Worm (Caenorhabditis elegans): ENCODE results near the gene flh-2.

The flh-2 gene

DNA sequence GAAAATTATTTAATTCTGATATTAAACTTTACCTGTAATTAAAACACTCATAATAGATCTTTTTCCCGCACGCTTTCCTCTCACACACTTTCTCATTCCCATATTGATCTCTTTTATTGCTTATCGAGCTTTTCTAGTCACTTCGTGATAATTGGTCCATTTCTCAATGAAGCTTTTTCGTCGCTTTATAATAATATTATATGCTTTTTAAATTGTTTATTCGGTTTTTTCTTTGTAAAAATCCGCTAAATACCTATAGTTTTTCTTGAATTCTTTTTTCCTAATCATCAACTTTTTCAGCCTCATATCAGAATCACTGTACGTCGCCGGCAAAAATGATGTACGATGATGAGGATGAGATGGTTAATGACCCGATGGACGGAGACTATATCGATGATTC lies 12.7 kb upstream of the flh-2 start, which contains the start of gene rpb-2:
TSS of gene rpb-2 (plus strand) at position 301 of the 400 bp plus-strand sequence.
- TF ChIP-seq ref-1 (GFP tag; conservative IDR thresholded peaks at IDR 0.05) (no peak), klf-2 (GFP tag; conservative IDR thresholded peaks at IDR 0.05) (no peak), cog-1 (tag; optimal IDR thresholded peaks at IDR 0.05) (no peak), tab-1 (GFP tag; IDR thresholded peaks at IDR 0.05) (no peak), ztf-29 (GFP tag; IDR thresholded peaks at IDR 0.05) (no peak), med-1 (GFP tag; optimal IDR thresholded peaks at IDR 0.05; ENCODE audit: insufficient read depth) (no peak), ztf-23 (GFP tag; IDR thresholded peaks at IDR 0.05) (no peak), flt-1 (GFP tag; IDR thresholded peaks at IDR 0.05) (no peak), T22C8.4 (GFP tag; IDR thresholded peaks at IDR 0.05) (no peak)

DNA sequence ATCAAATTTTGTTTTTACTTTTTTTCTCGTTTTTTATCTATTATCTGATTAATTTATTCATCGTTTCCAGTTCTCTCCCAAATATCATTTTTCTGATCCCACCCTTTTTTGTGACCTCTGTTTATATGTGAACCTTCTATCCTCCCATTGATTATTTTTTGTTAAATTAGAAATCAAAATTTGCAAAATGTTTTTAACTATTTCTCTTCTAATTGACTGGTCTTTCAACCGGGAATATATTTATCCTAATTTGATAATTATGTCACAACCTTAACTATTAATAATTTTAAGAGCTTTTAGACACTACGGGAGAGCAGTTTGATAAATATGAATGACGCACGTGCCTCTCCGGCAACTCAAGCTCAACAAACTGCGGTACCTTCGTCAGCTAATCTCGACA lies 7.7 kb upstream of the flh-2 start, which contains the start of gene ntl-9:
TSS of gene ntl-9 (plus strand) at position 301 of the 400 bp plus-strand sequence.
- TF ChIP-seq T22C8.4 (GFP tag; IDR thresholded peaks at IDR 0.05) = no peak
- TF ChIP-seq cog-1 (tag; optimal IDR thresholded peaks at IDR 0.05) = no peak
- TF ChIP-seq med-1 (GFP tag; optimal IDR thresholded peaks at IDR 0.05; ENCODE audit: insufficient read depth) = no peak
- TF ChIP-seq tab-1 (GFP tag; IDR thresholded peaks at IDR 0.05) = no peak
- TF ChIP-seq ztf-23 (GFP tag; IDR thresholded peaks at IDR 0.05) = no peak
- TF ChIP-seq ref-1 (GFP tag; conservative IDR thresholded peaks at IDR 0.05) = no peak
- TF ChIP-seq flt-1 (GFP tag; IDR thresholded peaks at IDR 0.05) = no peak
- no peak for TF ChIP-seq ztf-29 (GFP tag; IDR thresholded peaks at IDR 0.05)
- no peak for TF ChIP-seq klf-2 (GFP tag; conservative IDR thresholded peaks at IDR 0.05)

DNA sequence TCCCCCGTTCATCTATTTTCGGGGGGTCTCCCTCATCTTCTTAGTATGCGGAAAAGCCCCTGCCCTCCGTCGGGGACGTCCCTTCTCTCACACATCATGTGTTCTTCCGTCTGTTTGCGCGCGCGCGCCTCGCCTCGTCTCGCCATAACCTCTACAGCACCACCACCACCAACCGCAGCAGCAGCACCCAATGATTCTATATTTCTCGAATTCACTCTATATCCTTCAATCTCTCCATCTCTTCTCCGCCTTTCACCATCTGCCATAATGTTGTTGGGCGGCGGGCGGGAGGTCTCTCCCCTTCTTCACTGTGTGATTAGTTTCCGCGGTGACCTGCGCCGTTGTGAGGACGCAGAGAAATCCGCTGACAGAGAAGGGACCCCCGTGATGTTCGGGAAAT lies 4.6 kb upstream of the flh-2 start:
- TF ChIP-seq flt-1 (GFP tag; IDR thresholded peaks at IDR 0.05) (peak; percentile 73), T22C8.4 (GFP tag; IDR thresholded peaks at IDR 0.05) (peak; percentile 12; the same call in 1 of the 2 replicates), ztf-23 (GFP tag; IDR thresholded peaks at IDR 0.05) (peak; percentile 69; the same call in 1 of the 2 replicates), cog-1 (tag; optimal IDR thresholded peaks at IDR 0.05) (peak; percentile 56), klf-2 (GFP tag; conservative IDR thresholded peaks at IDR 0.05) (no peak), tab-1 (GFP tag; IDR thresholded peaks at IDR 0.05) (0 out of 2 replicates have a peak, but pooled peaks have one; percentile 51), med-1 (GFP tag; optimal IDR thresholded peaks at IDR 0.05; ENCODE audit: insufficient read depth) (no peak), ztf-29 (GFP tag; IDR thresholded peaks at IDR 0.05) (peak; percentile 38; the same call in 1 of the 2 replicates), ref-1 (GFP tag; conservative IDR thresholded peaks at IDR 0.05) (0 out of 2 replicates have a peak, but pooled peaks have one; percentile 13)

DNA sequence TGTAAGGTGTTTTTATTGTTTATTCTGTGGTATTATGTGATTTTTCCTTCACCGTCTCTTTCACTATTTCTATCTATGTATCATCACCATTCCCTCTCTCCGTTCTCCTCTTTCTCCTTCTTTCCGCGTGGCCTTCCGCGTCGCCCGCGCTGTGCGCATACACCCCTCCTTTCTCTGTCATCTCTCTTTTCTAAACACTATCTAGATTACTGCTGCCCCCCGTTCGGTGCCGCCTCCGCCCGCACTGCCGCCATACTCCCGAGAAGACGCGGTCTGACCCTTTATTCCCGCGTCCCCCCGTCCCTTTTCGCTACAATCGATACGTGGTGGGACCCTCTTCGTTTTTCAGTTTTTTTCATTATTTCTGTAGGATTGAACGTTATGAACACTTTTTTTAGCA lies 3.3 kb upstream of the flh-2 start:
- TF ChIP-seq tab-1 (GFP tag; IDR thresholded peaks at IDR 0.05) (no peak), ztf-23 (GFP tag; IDR thresholded peaks at IDR 0.05) (0 out of 2 replicates have a peak, but pooled peaks have one; percentile 45), med-1 (GFP tag; optimal IDR thresholded peaks at IDR 0.05; ENCODE audit: insufficient read depth) (no peak), klf-2 (GFP tag; conservative IDR thresholded peaks at IDR 0.05) (no peak), ref-1 (GFP tag; conservative IDR thresholded peaks at IDR 0.05) (no peak), flt-1 (GFP tag; IDR thresholded peaks at IDR 0.05) (peak; percentile 66), ztf-29 (GFP tag; IDR thresholded peaks at IDR 0.05) (no peak)

DNA sequence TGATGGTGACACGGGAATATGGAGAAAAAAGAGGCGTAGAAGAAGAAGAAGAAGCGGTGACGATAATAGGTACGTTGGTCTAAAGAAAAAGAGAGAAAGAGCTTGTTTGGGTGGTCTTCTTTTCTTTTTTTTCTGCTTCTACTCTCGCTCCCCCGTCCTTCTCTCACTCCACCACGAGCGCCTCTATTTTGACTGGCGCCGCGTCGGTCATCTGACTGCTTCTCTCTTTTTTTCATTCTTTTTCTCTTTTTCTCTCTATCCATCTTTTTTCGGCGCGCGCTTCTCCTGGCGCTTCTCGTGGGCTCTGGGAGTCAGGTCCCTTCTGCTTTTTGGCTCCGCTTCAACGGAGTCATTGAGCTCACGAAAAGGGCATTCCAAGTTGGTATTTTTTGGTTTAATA lies 1.6 kb upstream of the flh-2 start:
- TF ChIP-seq klf-2 (GFP tag; conservative IDR thresholded peaks at IDR 0.05) (no peak), flt-1 (GFP tag; IDR thresholded peaks at IDR 0.05) (no peak), T22C8.4 (GFP tag; IDR thresholded peaks at IDR 0.05) (no peak), med-1 (GFP tag; optimal IDR thresholded peaks at IDR 0.05; ENCODE audit: insufficient read depth) (no peak), tab-1 (GFP tag; IDR thresholded peaks at IDR 0.05) (no peak), ref-1 (GFP tag; conservative IDR thresholded peaks at IDR 0.05) (no peak), ztf-29 (GFP tag; IDR thresholded peaks at IDR 0.05) (no peak)

DNA sequence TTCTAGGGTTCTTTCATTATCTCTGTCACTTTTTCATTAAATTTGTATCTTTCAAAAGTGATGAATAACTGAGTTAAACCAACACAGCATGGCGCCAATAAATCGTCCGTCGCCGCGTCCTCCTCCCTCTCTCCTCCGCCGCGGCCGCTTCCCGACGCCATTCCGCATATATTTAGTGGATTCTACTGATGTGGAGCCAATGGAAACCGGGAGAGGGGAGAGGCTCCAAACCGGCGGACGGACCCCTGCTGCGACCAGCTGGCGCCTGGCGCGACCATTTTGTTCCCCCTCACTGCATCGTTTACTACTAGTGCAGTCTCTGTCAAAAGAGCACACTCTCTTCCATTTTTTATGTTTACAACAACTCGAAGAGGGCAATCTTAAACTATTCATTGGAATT lies 714 bp upstream of the flh-2 start:
- TF ChIP-seq flt-1 (GFP tag; IDR thresholded peaks at IDR 0.05) = no peak
- no peak for TF ChIP-seq cog-1 (tag; optimal IDR thresholded peaks at IDR 0.05)
- no peak for TF ChIP-seq klf-2 (GFP tag; conservative IDR thresholded peaks at IDR 0.05)
- no peak for TF ChIP-seq T22C8.4 (GFP tag; IDR thresholded peaks at IDR 0.05)
- no peak for TF ChIP-seq tab-1 (GFP tag; IDR thresholded peaks at IDR 0.05)
- no peak for TF ChIP-seq ztf-29 (GFP tag; IDR thresholded peaks at IDR 0.05)
- TF ChIP-seq med-1 (GFP tag; optimal IDR thresholded peaks at IDR 0.05; ENCODE audit: insufficient read depth) = no peak
- TF ChIP-seq ref-1 (GFP tag; conservative IDR thresholded peaks at IDR 0.05) = no peak
- no peak for TF ChIP-seq ztf-23 (GFP tag; IDR thresholded peaks at IDR 0.05)

DNA sequence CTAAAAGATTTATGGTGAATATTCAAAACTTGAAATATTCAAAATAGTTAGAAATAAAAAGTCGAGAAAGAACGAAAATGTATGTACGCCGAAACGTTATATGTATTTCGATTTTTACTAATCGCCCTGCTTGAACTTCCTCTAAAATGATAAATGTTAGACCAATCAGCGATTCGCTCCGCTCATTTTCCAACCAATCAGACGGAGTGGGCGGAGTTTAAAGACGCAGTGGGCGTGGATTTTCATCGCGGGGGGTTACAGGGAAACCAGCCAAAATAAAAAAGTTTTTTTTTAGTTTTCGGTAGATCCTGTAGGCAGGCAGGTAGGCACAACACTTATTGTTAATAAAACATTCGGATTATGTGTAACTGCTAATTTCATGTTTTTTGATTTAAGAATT lies 1.0 kb downstream of the flh-2 start:
- TF ChIP-seq med-1 (GFP tag; optimal IDR thresholded peaks at IDR 0.05; ENCODE audit: insufficient read depth) (no peak), ref-1 (GFP tag; conservative IDR thresholded peaks at IDR 0.05) (no peak), tab-1 (GFP tag; IDR thresholded peaks at IDR 0.05) (no peak), cog-1 (tag; optimal IDR thresholded peaks at IDR 0.05) (no peak), T22C8.4 (GFP tag; IDR thresholded peaks at IDR 0.05) (no peak), ztf-29 (GFP tag; IDR thresholded peaks at IDR 0.05) (no peak)

DNA sequence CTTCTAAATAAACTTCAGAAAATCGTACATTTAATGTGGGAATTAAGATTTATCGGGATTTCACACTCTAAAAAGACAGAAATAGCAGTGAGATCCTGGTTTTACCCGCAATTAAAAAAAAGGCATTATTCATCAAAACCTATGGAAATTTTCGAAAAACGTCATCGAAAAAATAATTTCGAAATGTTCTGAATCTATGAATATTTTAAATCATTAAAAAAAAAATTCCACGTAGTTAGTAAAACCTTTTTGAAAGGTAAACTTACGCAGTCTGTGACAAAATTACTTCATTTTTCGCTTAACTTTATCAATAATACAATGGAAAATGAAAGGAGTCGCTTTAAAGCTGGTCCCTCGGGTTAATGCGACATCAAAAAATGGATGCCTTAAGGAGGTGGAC lies 4.6 kb downstream of the flh-2 start, which contains the start of gene C26E6.1:
TSS of gene C26E6.1 (plus strand) at position 301 of the 400 bp plus-strand sequence.
- no peak for TF ChIP-seq flt-1 (GFP tag; IDR thresholded peaks at IDR 0.05)
- TF ChIP-seq T22C8.4 (GFP tag; IDR thresholded peaks at IDR 0.05) = no peak
- no peak for TF ChIP-seq klf-2 (GFP tag; conservative IDR thresholded peaks at IDR 0.05)
- no peak for TF ChIP-seq ztf-23 (GFP tag; IDR thresholded peaks at IDR 0.05)
- TF ChIP-seq cog-1 (tag; optimal IDR thresholded peaks at IDR 0.05) = no peak
- no peak for TF ChIP-seq ztf-29 (GFP tag; IDR thresholded peaks at IDR 0.05)

DNA sequence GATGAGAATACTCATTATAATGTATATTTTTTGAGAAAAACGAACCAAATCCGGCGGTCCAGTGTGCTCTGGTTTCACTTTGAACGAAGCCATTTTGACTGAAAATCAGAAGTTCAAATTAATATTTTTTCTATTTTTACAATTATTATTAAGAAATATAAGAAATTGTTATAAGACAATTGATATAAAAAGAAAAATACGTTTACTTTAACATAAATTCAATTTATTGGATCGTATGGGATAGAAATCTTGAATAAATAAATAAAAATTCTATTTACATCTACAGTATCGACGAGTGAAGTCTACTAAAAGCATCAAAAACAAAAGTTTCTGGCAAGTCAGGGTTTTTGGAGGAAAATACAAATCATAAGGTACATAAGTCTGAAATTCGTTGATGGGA lies 8.3 kb downstream of the flh-2 start, which contains the start of gene C27F2.4:
TSS of gene C27F2.4 (minus strand) at position 101 of the 400 bp plus-strand sequence.
- TF ChIP-seq ztf-29 (GFP tag; IDR thresholded peaks at IDR 0.05) = no peak
- TF ChIP-seq ztf-23 (GFP tag; IDR thresholded peaks at IDR 0.05) = no peak
- no peak for TF ChIP-seq flt-1 (GFP tag; IDR thresholded peaks at IDR 0.05)
- TF ChIP-seq ref-1 (GFP tag; conservative IDR thresholded peaks at IDR 0.05) = no peak
- TF ChIP-seq T22C8.4 (GFP tag; IDR thresholded peaks at IDR 0.05) = no peak
- no peak for TF ChIP-seq cog-1 (tag; optimal IDR thresholded peaks at IDR 0.05)
- no peak for TF ChIP-seq med-1 (GFP tag; optimal IDR thresholded peaks at IDR 0.05; ENCODE audit: insufficient read depth)
- no peak for TF ChIP-seq tab-1 (GFP tag; IDR thresholded peaks at IDR 0.05)
- no peak for TF ChIP-seq klf-2 (GFP tag; conservative IDR thresholded peaks at IDR 0.05)

DNA sequence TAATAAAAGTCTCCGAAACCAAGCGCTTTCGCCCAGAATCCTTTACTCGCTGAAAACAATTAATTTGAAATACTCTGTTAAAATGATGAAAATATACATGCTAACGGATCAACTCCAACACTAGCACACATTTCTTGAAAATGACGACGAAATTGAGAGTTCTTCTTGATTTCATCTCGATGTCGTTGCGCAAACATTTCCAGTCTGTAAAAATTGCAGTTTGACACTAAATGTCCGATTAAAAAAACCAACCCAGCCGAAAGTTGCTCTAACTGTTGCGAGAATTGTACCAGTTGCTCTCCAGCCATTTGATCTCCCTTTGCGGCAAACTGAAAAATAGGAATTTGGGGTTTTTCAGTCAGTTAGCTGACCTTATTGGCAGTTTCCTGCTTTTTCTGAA lies 9.4 kb downstream of the flh-2 start:
- TF ChIP-seq ztf-23 (GFP tag; IDR thresholded peaks at IDR 0.05) (no peak), ztf-29 (GFP tag; IDR thresholded peaks at IDR 0.05) (no peak), klf-2 (GFP tag; conservative IDR thresholded peaks at IDR 0.05) (no peak), cog-1 (tag; optimal IDR thresholded peaks at IDR 0.05) (no peak)

Data from whole organism, midembryonic.